Worm (Caenorhabditis elegans) whole organism, midembryonic: ENCODE measurements around the gene ZK218.1.

Experiments used
- T22C8.4 ChIP-seq: fragments of 200-800 bp; sonication (Bioruptor generic); IDR thresholded peaks from 2 replicates; pipeline ENCODE4 v1.3.6; 2022; ENCODE audit warnings: missing genetic modification characterization, missing compliant biosample characterization
- cog-1 ChIP-seq: sonication (generic microtip); optimal IDR thresholded peaks from 2 replicates; lab custom pipeline; 2016; ENCODE audit warnings: missing genetic modification characterization, missing compliant biosample characterization
- flt-1 ChIP-seq: fragments of 200-800 bp; sonication (Bioruptor generic); IDR thresholded peaks from 2 replicates; pipeline ENCODE4 v1.3.6; 2022; ENCODE audit warnings: missing genetic modification characterization, missing compliant biosample characterization
- klf-2 ChIP-seq: fragments of 200-800 bp; sonication (Bioruptor generic); conservative IDR thresholded peaks from 2 replicates; pipeline ENCODE4 v1.3.6; 2022; ENCODE audit warnings: missing genetic modification reagents, missing genetic modification characterization, missing compliant biosample characterization
- med-1 ChIP-seq: sonication (generic microtip); optimal IDR thresholded peaks from 2 replicates; lab custom pipeline; 2017; ENCODE audit warnings: missing genetic modification characterization, mild to moderate bottlenecking, missing compliant biosample characterization, antibody characterized with exemption, missing genetic modification reagents; ENCODE audit not compliant: insufficient read depth
- ref-1 ChIP-seq: fragments of 200-800 bp; sonication (Bioruptor generic); conservative IDR thresholded peaks from 2 replicates; pipeline ENCODE4 v1.3.6; 2022; ENCODE audit warnings: missing genetic modification reagents, missing genetic modification characterization, missing compliant biosample characterization
- tab-1 ChIP-seq: fragments of 200-800 bp; sonication (Bioruptor generic); IDR thresholded peaks from 2 replicates; pipeline ENCODE4 v1.3.6; 2022; ENCODE audit warnings: missing genetic modification characterization, missing compliant biosample characterization
- ztf-23 ChIP-seq: fragments of 200-800 bp; sonication (Bioruptor generic); IDR thresholded peaks from 2 replicates; pipeline ENCODE4 v1.3.6; 2022; ENCODE audit warnings: missing genetic modification reagents, missing genetic modification characterization, missing compliant biosample characterization
- ztf-29 ChIP-seq: fragments of 200-800 bp; sonication (Bioruptor generic); IDR thresholded peaks from 2 replicates; pipeline ENCODE4 v1.3.6; 2022; ENCODE audit warnings: missing genetic modification reagents, missing genetic modification characterization, missing compliant biosample characterization

The ZK218.1 gene

DNA sequence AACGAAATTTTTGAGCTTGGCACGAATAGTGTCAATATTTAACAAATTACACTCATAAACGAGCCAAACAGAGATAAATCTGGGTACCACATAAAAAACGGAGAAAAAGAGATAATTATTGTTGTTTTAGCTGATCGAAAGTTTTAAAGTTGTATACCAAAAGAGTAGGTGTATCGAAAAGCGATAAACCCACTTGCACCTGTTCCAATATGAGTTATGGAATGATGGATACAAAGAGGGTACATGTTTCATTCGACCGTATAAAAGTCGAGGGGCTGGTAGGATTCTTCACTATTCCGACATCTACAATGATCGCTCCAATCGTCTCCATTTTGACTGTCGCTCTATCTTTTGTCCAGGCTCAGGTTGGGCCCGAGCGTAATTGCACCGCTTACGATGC is at the start of gene ZK218.1:
TSS of gene ZK218.1 (plus strand) at position 301 of the 400 bp plus-strand sequence.
- TF ChIP-seq flt-1 (GFP tag; lab: Robert Waterston, UW) = no peak
- TF ChIP-seq med-1 (GFP tag; lab: Kevin White, UChicago) = no peak
- no peak for TF ChIP-seq ztf-23 (GFP tag; lab: Robert Waterston, UW)
- TF ChIP-seq ztf-29 (GFP tag; lab: Robert Waterston, UW) = no peak
- no peak for TF ChIP-seq T22C8.4 (GFP tag; lab: Robert Waterston, UW)
- no peak for TF ChIP-seq cog-1 (tag; lab: Kevin White, UChicago)
- TF ChIP-seq tab-1 (GFP tag; lab: Robert Waterston, UW) = no peak
- no peak for TF ChIP-seq klf-2 (GFP tag; lab: Robert Waterston, UW)
- no peak for TF ChIP-seq ref-1 (GFP tag; lab: Robert Waterston, UW)

DNA sequence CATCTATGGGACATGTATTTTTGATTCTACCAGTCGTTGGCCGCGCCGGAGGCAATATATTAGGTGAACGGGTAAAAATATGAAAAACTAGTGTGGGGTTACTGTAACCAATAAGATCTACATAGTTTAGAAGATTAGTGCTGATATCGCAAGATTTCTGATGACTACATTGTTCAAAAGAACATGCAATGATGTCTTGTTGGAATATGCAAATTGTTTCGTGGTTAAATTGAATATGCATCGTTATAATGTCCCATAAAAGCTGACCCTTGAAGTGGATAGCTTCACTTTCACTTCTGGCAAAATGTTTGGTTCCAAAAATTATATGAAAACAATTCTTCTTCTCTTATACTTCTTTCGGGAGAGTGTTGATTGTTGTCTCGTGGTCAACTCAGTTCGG is 47.9 kb upstream of the ZK218.1 start, which contains the start of gene F28B1.2:
TSS of gene F28B1.2 (plus strand) at position 301 of the 400 bp plus-strand sequence.
- no peak for TF ChIP-seq tab-1 (GFP tag; lab: Robert Waterston, UW)
- TF ChIP-seq flt-1 (GFP tag; lab: Robert Waterston, UW) = no peak
- no peak for TF ChIP-seq med-1 (GFP tag; lab: Kevin White, UChicago)
- no peak for TF ChIP-seq ztf-23 (GFP tag; lab: Robert Waterston, UW)
- TF ChIP-seq ref-1 (GFP tag; lab: Robert Waterston, UW) = no peak
- no peak for TF ChIP-seq cog-1 (tag; lab: Kevin White, UChicago)
- TF ChIP-seq klf-2 (GFP tag; lab: Robert Waterston, UW) = no peak
- no peak for TF ChIP-seq ztf-29 (GFP tag; lab: Robert Waterston, UW)
- no peak for TF ChIP-seq T22C8.4 (GFP tag; lab: Robert Waterston, UW)

DNA sequence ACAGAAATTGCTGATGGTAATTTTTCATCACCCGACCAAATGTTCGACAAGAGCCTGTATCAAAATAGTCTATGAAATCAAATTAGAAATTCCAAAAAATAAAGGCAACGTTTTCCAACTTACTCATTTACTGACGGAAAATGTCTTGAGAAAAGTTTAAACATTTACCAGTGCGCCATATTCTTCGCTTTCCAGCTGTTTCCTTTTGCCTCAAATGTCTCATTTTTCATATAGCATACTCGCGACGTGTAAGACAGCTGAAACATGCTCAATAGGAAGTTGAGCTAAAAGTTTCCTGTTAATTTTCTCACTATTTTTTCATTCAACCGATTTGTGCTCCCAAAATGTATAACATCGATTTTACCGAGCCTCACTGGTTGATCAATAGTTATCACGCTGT is 32.4 kb upstream of the ZK218.1 start, which contains the start of gene sri-66:
TSS of gene sri-66 (plus strand) at position 301 of the 400 bp plus-strand sequence.
- TF ChIP-seq T22C8.4 (GFP tag; lab: Robert Waterston, UW) = no peak
- TF ChIP-seq ref-1 (GFP tag; lab: Robert Waterston, UW) = no peak
- TF ChIP-seq ztf-29 (GFP tag; lab: Robert Waterston, UW) = no peak
- no peak for TF ChIP-seq med-1 (GFP tag; lab: Kevin White, UChicago)
- TF ChIP-seq ztf-23 (GFP tag; lab: Robert Waterston, UW) = no peak
- no peak for TF ChIP-seq flt-1 (GFP tag; lab: Robert Waterston, UW)
- TF ChIP-seq klf-2 (GFP tag; lab: Robert Waterston, UW) = no peak
- no peak for TF ChIP-seq tab-1 (GFP tag; lab: Robert Waterston, UW)
- TF ChIP-seq cog-1 (tag; lab: Kevin White, UChicago) = no peak

DNA sequence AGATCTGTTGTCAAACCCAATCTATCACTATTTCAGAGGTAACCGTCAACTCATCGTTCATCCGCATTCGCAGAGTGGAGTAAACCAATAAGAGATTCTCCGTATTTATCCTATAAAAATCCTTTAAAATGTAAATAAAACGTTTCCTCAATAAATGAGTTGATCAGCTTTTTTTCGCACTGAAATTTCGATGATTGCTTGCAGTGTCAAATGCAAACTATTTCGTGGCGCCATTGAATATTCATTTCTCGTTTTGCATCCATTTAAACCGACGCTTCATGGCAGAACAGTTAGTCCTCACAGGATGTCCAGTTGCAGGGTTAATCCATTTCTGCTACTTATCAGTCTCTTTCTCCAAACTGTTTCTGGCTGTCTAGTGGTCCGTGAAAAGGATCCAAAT is 30.8 kb upstream of the ZK218.1 start, which contains the start of gene F28B1.9:
TSS of gene F28B1.9 (plus strand) at position 301 of the 400 bp plus-strand sequence.
- TF ChIP-seq ref-1 (GFP tag; lab: Robert Waterston, UW) = no peak
- TF ChIP-seq klf-2 (GFP tag; lab: Robert Waterston, UW) = no peak
- no peak for TF ChIP-seq ztf-29 (GFP tag; lab: Robert Waterston, UW)
- TF ChIP-seq ztf-23 (GFP tag; lab: Robert Waterston, UW) = no peak
- no peak for TF ChIP-seq flt-1 (GFP tag; lab: Robert Waterston, UW)
- no peak for TF ChIP-seq med-1 (GFP tag; lab: Kevin White, UChicago)
- TF ChIP-seq T22C8.4 (GFP tag; lab: Robert Waterston, UW) = no peak
- no peak for TF ChIP-seq cog-1 (tag; lab: Kevin White, UChicago)
- TF ChIP-seq tab-1 (GFP tag; lab: Robert Waterston, UW) = no peak

DNA sequence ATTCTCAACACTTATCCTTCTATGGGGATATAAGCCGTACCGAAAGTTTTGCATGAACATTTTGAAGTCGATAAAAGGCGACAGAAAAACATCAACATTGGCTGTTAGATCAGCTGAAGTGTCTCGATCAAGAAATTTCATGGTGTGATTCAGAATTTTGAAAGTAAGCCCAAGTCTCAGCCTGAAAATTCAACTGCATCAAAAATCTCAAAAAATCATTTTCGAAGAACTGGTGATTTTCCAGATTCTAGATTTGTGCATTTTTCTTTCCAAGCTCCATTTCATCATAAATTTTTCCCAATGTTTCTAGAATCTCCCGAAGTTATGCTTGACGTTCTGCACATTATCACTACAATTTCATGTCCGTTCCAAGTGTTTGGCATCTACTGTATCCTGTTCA is 27.7 kb upstream of the ZK218.1 start, which contains the start of gene srh-255:
TSS of gene srh-255 (plus strand) at position 301 of the 400 bp plus-strand sequence.
- TF ChIP-seq cog-1 (tag; lab: Kevin White, UChicago) = no peak
- TF ChIP-seq tab-1 (GFP tag; lab: Robert Waterston, UW) = no peak
- no peak for TF ChIP-seq klf-2 (GFP tag; lab: Robert Waterston, UW)
- no peak for TF ChIP-seq ztf-29 (GFP tag; lab: Robert Waterston, UW)
- TF ChIP-seq T22C8.4 (GFP tag; lab: Robert Waterston, UW) = no peak
- no peak for TF ChIP-seq flt-1 (GFP tag; lab: Robert Waterston, UW)
- TF ChIP-seq ztf-23 (GFP tag; lab: Robert Waterston, UW) = no peak
- TF ChIP-seq med-1 (GFP tag; lab: Kevin White, UChicago) = no peak
- no peak for TF ChIP-seq ref-1 (GFP tag; lab: Robert Waterston, UW)

DNA sequence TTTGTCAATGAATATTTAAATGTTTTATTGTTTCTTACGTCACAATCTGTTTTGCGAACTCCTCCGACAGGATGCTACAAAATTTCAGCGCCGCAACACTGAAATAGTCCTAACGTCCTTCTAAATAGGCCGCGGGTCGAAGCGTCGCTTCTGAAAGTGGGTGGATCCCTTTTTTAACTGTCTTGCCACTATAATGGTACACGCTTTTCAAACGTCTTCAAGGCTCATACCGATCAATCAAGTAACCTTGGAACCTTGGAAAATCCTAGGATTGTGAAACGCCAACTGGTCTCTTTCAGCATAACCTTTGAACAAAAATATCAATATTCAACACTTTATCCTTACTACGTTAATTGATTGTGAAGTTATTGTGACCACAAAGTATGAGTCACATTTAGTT is 25.7 kb upstream of the ZK218.1 start:
- TF ChIP-seq ztf-23 (GFP tag; lab: Robert Waterston, UW) (no peak), med-1 (GFP tag; lab: Kevin White, UChicago) (no peak), cog-1 (tag; lab: Kevin White, UChicago) (no peak), tab-1 (GFP tag; lab: Robert Waterston, UW) (no peak), ztf-29 (GFP tag; lab: Robert Waterston, UW) (no peak), T22C8.4 (GFP tag; lab: Robert Waterston, UW) (no peak), klf-2 (GFP tag; lab: Robert Waterston, UW) (no peak), ref-1 (GFP tag; lab: Robert Waterston, UW) (no peak), flt-1 (GFP tag; lab: Robert Waterston, UW) (no peak)

DNA sequence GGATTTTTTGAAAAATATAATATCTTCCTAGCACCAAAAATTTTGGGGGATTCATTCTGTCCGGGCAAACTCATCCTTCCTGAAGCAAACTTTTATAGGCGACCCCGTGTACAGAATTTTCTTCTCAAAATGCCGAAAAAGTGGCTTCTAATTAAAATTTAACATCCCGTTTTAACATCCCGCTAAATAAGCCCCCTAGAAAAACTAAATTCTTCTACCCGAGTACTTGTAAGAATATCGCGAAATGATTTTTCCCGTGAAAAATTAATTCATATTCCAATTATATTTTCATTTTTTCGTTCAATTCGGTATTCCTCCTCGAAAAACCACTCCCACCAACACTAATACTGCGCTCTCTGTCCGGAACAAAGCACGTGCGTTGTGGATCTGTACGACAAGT is 23.5 kb upstream of the ZK218.1 start, which contains the start of gene T05E12.8:
TSS of gene T05E12.8 (plus strand) at position 301 of the 400 bp plus-strand sequence.
- TF ChIP-seq ztf-29 (GFP tag; lab: Robert Waterston, UW) (no peak), tab-1 (GFP tag; lab: Robert Waterston, UW) (no peak), cog-1 (tag; lab: Kevin White, UChicago) (no peak), med-1 (GFP tag; lab: Kevin White, UChicago) (no peak), flt-1 (GFP tag; lab: Robert Waterston, UW) (no peak), ztf-23 (GFP tag; lab: Robert Waterston, UW) (no peak), T22C8.4 (GFP tag; lab: Robert Waterston, UW) (no peak), ref-1 (GFP tag; lab: Robert Waterston, UW) (no peak), klf-2 (GFP tag; lab: Robert Waterston, UW) (no peak)

DNA sequence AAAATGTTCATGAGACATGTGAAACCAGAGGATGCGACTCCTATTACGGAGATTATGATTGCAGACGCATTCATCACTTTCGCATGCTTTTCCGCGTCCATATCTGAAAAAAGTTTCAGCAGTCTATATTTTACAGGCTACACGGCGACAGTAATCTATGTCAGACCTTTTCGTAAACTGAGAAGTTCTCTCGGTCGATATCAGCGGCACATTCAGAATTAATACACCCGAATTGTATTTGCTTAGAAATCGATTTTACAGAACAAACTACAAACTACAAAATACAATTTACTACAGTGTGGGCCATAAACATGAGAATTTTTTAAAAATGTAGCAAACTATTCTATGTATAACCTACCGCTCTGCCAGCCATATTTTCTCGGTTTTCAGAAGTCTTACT is 20.8 kb upstream of the ZK218.1 start, which contains the start of gene srbc-14:
TSS of gene srbc-14 (minus strand) at position 101 of the 400 bp plus-strand sequence.
- no peak for TF ChIP-seq flt-1 (GFP tag; lab: Robert Waterston, UW)
- TF ChIP-seq klf-2 (GFP tag; lab: Robert Waterston, UW) = no peak
